Fruit fly (Drosophila melanogaster) whole organism, embryonic: Measurements from ENCODE around the gene CG13482.

Experiments used
- Ada2b ChIP-seq: fragments of 200-800 bp; sonication (Bioruptor generic); IDR thresholded peaks from 2 replicates; pipeline ENCODE4 v1.3.6; 2022; ENCODE audit warnings: missing biosample characterization, missing genetic modification characterization
- Adf1 ChIP-seq: fragments of 200-800 bp; sonication (Bioruptor generic); IDR thresholded peaks from 2 replicates; pipeline ENCODE4 v1.3.6; 2022; ENCODE audit warnings: missing biosample characterization, missing genetic modification characterization
- Asciz ChIP-seq: fragments of 200-800 bp; sonication (Bioruptor generic); optimal IDR thresholded peaks from 2 replicates; lab custom pipeline; 2017; ENCODE audit warnings: missing biosample characterization, mild to moderate bottlenecking, missing genetic modification characterization, missing genetic modification reagents
- CG12236 ChIP-seq: fragments of 200-800 bp; sonication (Bioruptor generic); optimal IDR thresholded peaks from 2 replicates; lab custom pipeline; 2016; ENCODE audit warnings: missing biosample characterization, missing genetic modification characterization
- CG12659 ChIP-seq: fragments of 200-800 bp; sonication (Bioruptor generic); optimal IDR thresholded peaks from 3 replicates; lab custom pipeline; 2017; ENCODE audit warnings: mild to moderate bottlenecking, missing biosample characterization, missing genetic modification reagents, missing genetic modification characterization
- CG13775 ChIP-seq: fragments of 200-800 bp; sonication (Bioruptor generic); optimal IDR thresholded peaks from 3 replicates; lab custom pipeline; 2017; ENCODE audit warnings: missing biosample characterization, mild to moderate bottlenecking, missing genetic modification characterization
- CG15479 ChIP-seq: fragments of 200-800 bp; sonication (Bioruptor generic); optimal IDR thresholded peaks from 3 replicates; lab custom pipeline; 2019; ENCODE audit warnings: missing biosample characterization, mild to moderate bottlenecking, missing genetic modification characterization, moderate library complexity
- CG16863 ChIP-seq: fragments of 200-800 bp; sonication (Bioruptor generic); optimal IDR thresholded peaks from 3 replicates; lab custom pipeline; 2016; ENCODE audit warnings: missing biosample characterization, missing genetic modification characterization
- CG17829 ChIP-seq: fragments of 200-800 bp; optimal IDR thresholded peaks from 2 replicates; lab custom pipeline; 2019; ENCODE audit warnings: missing biosample characterization, mild to moderate bottlenecking, missing genetic modification characterization, moderate library complexity
- CG2889 ChIP-seq: fragments of 200-800 bp; sonication (Bioruptor generic); IDR thresholded peaks from 3 replicates; pipeline ENCODE4 v1.3.6; 2022; ENCODE audit warnings: missing biosample characterization, missing genetic modification characterization
- CG31388 ChIP-seq: fragments of 200-800 bp; sonication (Bioruptor generic); optimal IDR thresholded peaks from 2 replicates; lab custom pipeline; 2016; ENCODE audit warnings: missing biosample characterization, missing genetic modification characterization
- CG34224 ChIP-seq: fragments of 200-800 bp; sonication (Bioruptor generic); IDR thresholded peaks from 3 replicates; pipeline ENCODE4 v1.3.6; 2022; ENCODE audit warnings: missing biosample characterization, missing genetic modification characterization; ENCODE audit not compliant: partially characterized antibody
- CG4328 ChIP-seq: fragments of 200-800 bp; sonication (Bioruptor generic); optimal IDR thresholded peaks from 3 replicates; lab custom pipeline; 2017; ENCODE audit warnings: missing biosample characterization, missing genetic modification reagents, missing genetic modification characterization
- CG43689 ChIP-seq: fragments of 200-800 bp; sonication (Bioruptor generic); IDR thresholded peaks from 2 replicates; pipeline ENCODE4 v1.3.6; 2022; ENCODE audit warnings: missing biosample characterization, missing genetic modification characterization
- CG4424 ChIP-seq: fragments of 200-800 bp; sonication (Bioruptor generic); optimal IDR thresholded peaks from 3 replicates; lab custom pipeline; 2016; ENCODE audit warnings: missing biosample characterization, missing genetic modification characterization
- CG4820 ChIP-seq: fragments of 200-800 bp; sonication (Bioruptor generic); optimal IDR thresholded peaks from 3 replicates; lab custom pipeline; 2016; ENCODE audit warnings: missing biosample characterization, missing genetic modification characterization
- CG7372 ChIP-seq: fragments of 200-800 bp; sonication (Bioruptor generic); IDR thresholded peaks from 2 replicates; pipeline ENCODE4 v1.3.6; 2022; ENCODE audit warnings: missing biosample characterization, missing genetic modification characterization
- Dip2 ChIP-seq: fragments of 200-800 bp; sonication (Bioruptor generic); IDR thresholded peaks from 2 replicates; pipeline ENCODE4 v1.3.6; 2022; ENCODE audit warnings: missing biosample characterization, missing genetic modification characterization
- Doc2 ChIP-seq: fragments of 200-800 bp; sonication (Bioruptor generic); IDR thresholded peaks from 2 replicates; pipeline ENCODE4 v1.3.6; 2022; ENCODE audit warnings: missing biosample characterization, missing genetic modification characterization
- Doc3 ChIP-seq: fragments of 200-800 bp; sonication (Bioruptor generic); IDR thresholded peaks from 3 replicates; pipeline ENCODE4 v1.3.6; 2022; ENCODE audit warnings: missing biosample characterization, missing genetic modification characterization; ENCODE audit not compliant: partially characterized antibody
- Gug ChIP-seq: fragments of 200-800 bp; sonication (Bioruptor generic); IDR thresholded peaks from 4 replicates; pipeline ENCODE4 v1.3.6; 2022; ENCODE audit warnings: missing biosample characterization, missing genetic modification characterization
- Hmx ChIP-seq: fragments of 200-800 bp; sonication (Bioruptor generic); optimal IDR thresholded peaks from 2 replicates; lab custom pipeline; 2016; ENCODE audit warnings: missing biosample characterization, missing genetic modification characterization
- Hsf ChIP-seq: fragments of 200-800 bp; sonication (Bioruptor generic); optimal IDR thresholded peaks from 3 replicates; lab custom pipeline; 2016; ENCODE audit warnings: missing biosample characterization, missing genetic modification characterization
- Max ChIP-seq: fragments of 200-800 bp; sonication (Bioruptor generic); optimal IDR thresholded peaks from 2 replicates; lab custom pipeline; 2016; ENCODE audit warnings: missing biosample characterization, mild to moderate bottlenecking, missing genetic modification characterization
- Scr ChIP-seq: fragments of 200-800 bp; sonication (Bioruptor generic); IDR thresholded peaks from 2 replicates; pipeline ENCODE4 v1.3.6; 2022; ENCODE audit warnings: missing biosample characterization, missing genetic modification characterization; ENCODE audit not compliant: partially characterized antibody
- Xbp1 ChIP-seq: fragments of 200-800 bp; sonication (Bioruptor generic); optimal IDR thresholded peaks from 3 replicates; lab custom pipeline; 2016; ENCODE audit warnings: missing biosample characterization, mild to moderate bottlenecking, missing genetic modification characterization
- bbx ChIP-seq: fragments of 200-800 bp; sonication (Bioruptor generic); IDR thresholded peaks from 2 replicates; pipeline ENCODE4 v1.3.6; 2022; ENCODE audit warnings: missing biosample characterization, missing genetic modification characterization; ENCODE audit not compliant: partially characterized antibody
- btn ChIP-seq: fragments of 200-800 bp; sonication (Bioruptor generic); optimal IDR thresholded peaks from 2 replicates; lab custom pipeline; 2016; ENCODE audit warnings: missing biosample characterization, missing genetic modification characterization
- croc ChIP-seq: fragments of 200-800 bp; sonication (Bioruptor generic); conservative IDR thresholded peaks from 3 replicates; pipeline ENCODE4 v1.3.6; 2022; ENCODE audit warnings: missing biosample characterization, missing genetic modification characterization
- cwo ChIP-seq: fragments of 200-800 bp; sonication (Bioruptor generic); optimal IDR thresholded peaks from 3 replicates; lab custom pipeline; 2017; ENCODE audit warnings: missing biosample characterization, missing genetic modification characterization, mild to moderate bottlenecking, moderate library complexity, missing genetic modification reagents
- dati ChIP-seq: fragments of 200-800 bp; sonication (Bioruptor generic); IDR thresholded peaks from 2 replicates; pipeline ENCODE4 v1.3.6; 2022; ENCODE audit warnings: missing biosample characterization, missing genetic modification characterization
- esg ChIP-seq: fragments of 200-800 bp; sonication (Bioruptor generic); conservative IDR thresholded peaks from 2 replicates; pipeline ENCODE4 v1.3.6; 2022; ENCODE audit warnings: missing biosample characterization, missing genetic modification characterization
- eve ChIP-seq, 2 experiments: fragments of >200 bp; optimal IDR thresholded peaks; 2 replicates each; lab custom pipeline; 2017; ENCODE audit warnings: missing biosample characterization in 2 of 2, missing genetic modification characterization in 2 of 2
- eyg ChIP-seq: fragments of 200-800 bp; sonication (Bioruptor generic); optimal IDR thresholded peaks from 3 replicates; lab custom pipeline; 2016; ENCODE audit warnings: missing biosample characterization, missing genetic modification characterization
- grau ChIP-seq: fragments of 200-800 bp; optimal IDR thresholded peaks from 3 replicates; lab custom pipeline; 2019; ENCODE audit warnings: missing biosample characterization, mild to moderate bottlenecking, missing genetic modification characterization, moderate library complexity
- ind ChIP-seq: fragments of 200-800 bp; sonication (Bioruptor generic); optimal IDR thresholded peaks from 3 replicates; lab custom pipeline; 2016; ENCODE audit warnings: missing biosample characterization, missing genetic modification characterization
- lmd ChIP-seq: fragments of 200-800 bp; sonication (Bioruptor generic); IDR thresholded peaks from 2 replicates; pipeline ENCODE4 v1.3.6; 2022; ENCODE audit warnings: missing biosample characterization, missing genetic modification characterization
- lola ChIP-seq, 3 experiments: fragments of >200 bp in 2 of 3; fragments of 200-800 bp in 1 of 3; sonication (Bioruptor generic) in 1 of 3; optimal IDR thresholded peaks; 2 replicates each; lab custom pipeline; 2017 to 2019; ENCODE audit warnings: missing biosample characterization in 3 of 3, missing genetic modification characterization in 3 of 3, mild to moderate bottlenecking in 1 of 3, moderate library complexity in 1 of 3
- luna ChIP-seq: fragments of 200-800 bp; sonication (Bioruptor generic); optimal IDR thresholded peaks from 2 replicates; lab custom pipeline; 2016; ENCODE audit warnings: missing biosample characterization, missing genetic modification characterization
- mam ChIP-seq: fragments of 200-800 bp; sonication (Bioruptor generic); optimal IDR thresholded peaks from 3 replicates; lab custom pipeline; 2016; ENCODE audit warnings: missing biosample characterization, missing genetic modification characterization
- pb ChIP-seq: fragments of 200-800 bp; sonication (Bioruptor generic); optimal IDR thresholded peaks from 3 replicates; lab custom pipeline; 2016; ENCODE audit warnings: missing biosample characterization, missing genetic modification characterization
- pho ChIP-seq: fragments of 200-800 bp; sonication (Bioruptor generic); optimal IDR thresholded peaks from 2 replicates; lab custom pipeline; 2016; ENCODE audit warnings: missing biosample characterization, missing genetic modification characterization
- phol ChIP-seq: fragments of 200-800 bp; sonication (Bioruptor generic); optimal IDR thresholded peaks from 3 replicates; lab custom pipeline; 2018; ENCODE audit warnings: missing biosample characterization, mild to moderate bottlenecking, missing genetic modification characterization, moderate library complexity
- pnt ChIP-seq: fragments of 200-800 bp; sonication (Bioruptor generic); optimal IDR thresholded peaks from 3 replicates; lab custom pipeline; 2016; ENCODE audit warnings: missing biosample characterization, missing genetic modification characterization
- repo ChIP-seq: fragments of 200-800 bp; sonication (Bioruptor generic); optimal IDR thresholded peaks from 2 replicates; lab custom pipeline; 2016; ENCODE audit warnings: missing biosample characterization, missing genetic modification characterization
- slbo ChIP-seq: fragments of 200-800 bp; sonication (Bioruptor generic); IDR thresholded peaks from 2 replicates; pipeline ENCODE4 v1.3.6; 2022; ENCODE audit warnings: missing biosample characterization, missing genetic modification characterization
- sqz ChIP-seq: fragments of 200-800 bp; sonication (Bioruptor generic); optimal IDR thresholded peaks from 3 replicates; lab custom pipeline; 2018; ENCODE audit warnings: missing biosample characterization, mild to moderate bottlenecking, missing genetic modification characterization
- sr ChIP-seq: fragments of 200-800 bp; sonication (Bioruptor generic); IDR thresholded peaks from 3 replicates; pipeline ENCODE4 v1.3.6; 2022; ENCODE audit warnings: missing biosample characterization, missing genetic modification characterization
- ssp ChIP-seq: fragments of 200-800 bp; sonication (Bioruptor generic); IDR thresholded peaks from 2 replicates; pipeline ENCODE4 v1.3.6; 2022; ENCODE audit warnings: missing biosample characterization, missing genetic modification characterization
- stc ChIP-seq: fragments of 200-800 bp; sonication (Bioruptor generic); IDR thresholded peaks from 2 replicates; pipeline ENCODE4 v1.3.6; 2022; ENCODE audit warnings: missing biosample characterization, missing genetic modification characterization
- unpg ChIP-seq: fragments of 200-800 bp; sonication (Bioruptor generic); optimal IDR thresholded peaks from 3 replicates; lab custom pipeline; 2018; ENCODE audit warnings: missing biosample characterization, mild to moderate bottlenecking, missing genetic modification characterization, moderate library complexity
- vfl ChIP-seq: fragments of 200-800 bp; sonication (Bioruptor generic); optimal IDR thresholded peaks from 2 replicates; lab custom pipeline; 2016; ENCODE audit warnings: missing biosample characterization, missing genetic modification characterization

Gene CG13482

dm6 chr3L:14366124-14366523, 37.0 kb downstream of the CG13482 start (continued):
- TF ChIP-seq Asciz (GFP tag; lab: Kevin White, UChicago) (peak; percentile 91), sr (GFP tag; lab: Robert Waterston, UW) (no peak), repo (GFP tag; lab: Kevin White, UChicago) (no peak), Max (GFP tag; lab: Kevin White, UChicago) (no peak), pb (GFP tag; lab: Kevin White, UChicago) (peak; percentile 29), CG7372 (GFP tag; lab: Robert Waterston, UW) (no peak), esg (GFP tag; lab: Robert Waterston, UW) (no peak), lola (GFP tag; optimal IDR thresholded peaks at IDR 0.05; lab: Kevin White, UChicago) (peak in 1 of 3 experiments; percentile 68), phol (tag; lab: Kevin White, UChicago) (no peak), bbx (GFP tag; lab: Robert Waterston, UW) (no peak), CG4424 (no peak), Doc2 (GFP tag; lab: Robert Waterston, UW) (no peak), dati (no peak), vfl (GFP tag; lab: Kevin White, UChicago) (no peak), CG4328 (GFP tag; lab: Kevin White, UChicago) (peak; percentile 64), Hsf (GFP tag; lab: Kevin White, UChicago) (peak; percentile 14), CG12659 (GFP tag; lab: Kevin White, UChicago) (peak; percentile 27), mam (GFP tag; lab: Kevin White, UChicago) (no peak), Adf1 (no peak), Scr (GFP tag; lab: Robert Waterston, UW) (no peak), croc (no peak), Doc3 (GFP tag; lab: Robert Waterston, UW) (no peak), pho (GFP tag; lab: Kevin White, UChicago) (no peak), ssp (GFP tag; lab: Robert Waterston, UW) (no peak), Gug (GFP tag; lab: Robert Waterston, UW) (no peak), CG2889 (GFP tag; lab: Robert Waterston, UW) (no peak), pnt (GFP tag; lab: Kevin White, UChicago) (no peak), btn (GFP tag; lab: Kevin White, UChicago) (no peak), cwo (GFP tag; lab: Kevin White, UChicago) (no peak), luna (GFP tag; lab: Kevin White, UChicago) (no peak), unpg (GFP tag; lab: Kevin White, UChicago) (peak; percentile 71), eve (GFP tag; optimal IDR thresholded peaks at IDR 0.05; lab: Kevin White, UChicago) (no peak), grau (peak; percentile 24), Ada2b (GFP tag; lab: Robert Waterston, UW) (no peak), CG4820 (GFP tag; lab: Kevin White, UChicago) (no peak), Hmx (GFP tag; lab: Kevin White, UChicago) (no peak), sqz (GFP tag; lab: Kevin White, UChicago) (peak; percentile 83), CG12236 (peak; percentile 48), CG15479 (no peak), eyg (GFP tag; lab: Kevin White, UChicago) (no peak), lmd (GFP tag; lab: Robert Waterston, UW) (no peak), slbo (GFP tag; lab: Robert Waterston, UW) (0 out of 2 replicates have a peak, but pooled peaks have one; percentile 10), CG13775 (GFP tag; lab: Kevin White, UChicago) (no peak), stc (GFP tag; lab: Robert Waterston, UW) (peak; percentile 46; the same call in 1 of the 2 replicates), CG31388 (GFP tag; lab: Kevin White, UChicago) (no peak), Xbp1 (GFP tag; lab: Kevin White, UChicago) (no peak), CG17829 (peak; percentile 5), Dip2 (GFP tag; lab: Robert Waterston, UW) (no peak), CG43689 (GFP tag; lab: Robert Waterston, UW) (no peak), CG34224 (no peak), CG16863 (peak; percentile 32), ind (GFP tag; lab: Kevin White, UChicago) (no peak)
